Fruit fly (Drosophila melanogaster): Measurements from ENCODE around the gene CG17931.

DNA sequence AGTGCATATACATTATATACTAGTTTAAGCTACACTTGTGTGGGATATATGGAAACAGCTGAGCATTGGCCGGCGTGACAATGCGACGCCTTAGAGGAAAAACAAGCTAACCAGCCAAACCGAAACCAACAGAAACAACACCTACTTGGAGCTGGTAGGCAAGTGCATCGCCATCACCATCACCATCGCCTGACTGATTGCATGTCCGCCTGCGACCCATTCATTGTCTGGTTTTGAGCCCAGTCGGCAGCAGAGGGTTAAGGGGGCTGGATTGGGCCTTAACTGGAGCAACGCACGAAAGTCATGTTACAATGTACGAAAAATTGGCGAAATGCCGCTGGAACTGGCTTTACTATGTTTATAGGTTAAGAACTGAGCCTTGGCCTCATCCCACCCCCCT lies 27.8 kb upstream of the CG17931 start:
- no peak for TF ChIP-seq Dfd (GFP tag; optimal IDR thresholded peaks at IDR 0.05)
- no peak for TF ChIP-seq CG9705 (GFP tag; optimal IDR thresholded peaks at IDR 0.05)
- TF ChIP-seq Hr78 (GFP tag; optimal IDR thresholded peaks at IDR 0.05), result no peak
- TF ChIP-seq Vsx2 (GFP tag; optimal IDR thresholded peaks at IDR 0.05; ENCODE audit: partially characterized antibody), result no peak
- TF ChIP-seq psq (GFP tag; optimal IDR thresholded peaks at IDR 0.05), result no peak
- no peak for TF ChIP-seq Myc (optimal IDR thresholded peaks at IDR 0.05)

Data from whole organism, wandering third instar larva.